Fruit fly (Drosophila melanogaster): ENCODE data around the gene CG43740.
A peak's percentile ranks its signal among the peaks of the same experiment; 100 is the strongest.

Gene CG43740

dm6 chrX:10375216-10375615 lies 41.8 kb downstream of the CG43740 start, which contains the start of the genes CG32686 and CG2898:
TSS of gene CG32686 (minus strand) at chrX:10375316.
TSS of gene CG2898 (plus strand) at chrX:10375374.
- TF ChIP-seq gsb-n (tag; optimal IDR thresholded peaks at IDR 0.05) (no peak), wor (GFP tag; IDR thresholded peaks at IDR 0.05) (no peak), lilli (GFP tag; optimal IDR thresholded peaks at IDR 0.05) (no peak), CG11695 (GFP tag; IDR thresholded peaks at IDR 0.05) (no peak), Myb (GFP tag; optimal IDR thresholded peaks at IDR 0.05) (no peak), sima (GFP tag; optimal IDR thresholded peaks at IDR 0.05) (no peak)

dm6 chrX:10381252-10381651 lies 47.8 kb downstream of the CG43740 start, which contains the start of gene CG32681:
TSS of gene CG32681 (minus strand) at chrX:10381352.
- TF ChIP-seq ind (GFP tag; optimal IDR thresholded peaks at IDR 0.05): no peak
- TF ChIP-seq CG7745 (tag; optimal IDR thresholded peaks at IDR 0.05): no peak
- no peak for TF ChIP-seq CG13296 (GFP tag; optimal IDR thresholded peaks at IDR 0.05)
- no peak for TF ChIP-seq fd102C (GFP tag; optimal IDR thresholded peaks at IDR 0.05)
- no peak for TF ChIP-seq Ets65A (GFP tag)
- no peak for TF ChIP-seq usp (GFP tag; optimal IDR thresholded peaks at IDR 0.05)

dm6 chrX:10384947-10385346 lies 51.5 kb downstream of the CG43740 start:
- TF ChIP-seq CG15514 (GFP tag; optimal IDR thresholded peaks at IDR 0.05) (peak; percentile 3), Dref (GFP tag; IDR thresholded peaks at IDR 0.05) (peak; percentile 65), hb (GFP tag; IDR thresholded peaks at IDR 0.05; ENCODE audit: partially characterized antibody) (peak; percentile 77), Doc3 (GFP tag; IDR thresholded peaks at IDR 0.05; ENCODE audit: partially characterized antibody) (peak; percentile 49), E2f2 (GFP tag; IDR thresholded peaks at IDR 0.05) (peak; percentile 69), Dip3 (GFP tag; optimal IDR thresholded peaks at IDR 0.05) (no peak), CG34224 (GFP tag; IDR thresholded peaks at IDR 0.05; ENCODE audit: partially characterized antibody) (peak; percentile 68), CG7963 (GFP tag; IDR thresholded peaks at IDR 0.05; ENCODE audit: partially characterized antibody) (peak; percentile 62; the same call in 1 of the 3 replicates), Dp (GFP tag; optimal IDR thresholded peaks at IDR 0.05) (peak; percentile 63), CG16813 (GFP tag; IDR thresholded peaks at IDR 0.05; ENCODE audit: partially characterized antibody) (peak; percentile 56), H15 (GFP tag; IDR thresholded peaks at IDR 0.05) (no peak), hbn (GFP tag; IDR thresholded peaks at IDR 0.05; ENCODE audit: partially characterized antibody) (peak; percentile 53), fd3F (GFP tag; optimal IDR thresholded peaks at IDR 0.05) (no peak), CG2116 (GFP tag; optimal IDR thresholded peaks at IDR 0.05) (peak; percentile 1), knrl (GFP tag; IDR thresholded peaks at IDR 0.05; ENCODE audit: partially characterized antibody) (peak; percentile 45; the same call in 1 of the 3 replicates), CG10147 (GFP tag; optimal IDR thresholded peaks at IDR 0.05) (no peak), corto (GFP tag; optimal IDR thresholded peaks at IDR 0.05) (no peak), CG7271 (tag; optimal IDR thresholded peaks at IDR 0.05) (no peak), Bgb (GFP tag; IDR thresholded peaks at IDR 0.05; ENCODE audit: partially characterized antibody) (peak; percentile 66), unc-4 (GFP tag; IDR thresholded peaks at IDR 0.05; ENCODE audit: partially characterized antibody) (peak; percentile 55; the same call in 1 of the 2 replicates), wdn (GFP tag; IDR thresholded peaks at IDR 0.05) (no peak), CG11560 (tag; IDR thresholded peaks at IDR 0.05) (peak; percentile 35; the same call in 1 of the 3 replicates), nerfin-2 (GFP tag; IDR thresholded peaks at IDR 0.05; ENCODE audit: partially characterized antibody) (peak; percentile 60), fd102C (GFP tag; optimal IDR thresholded peaks at IDR 0.05) (no peak), pzg (GFP tag; optimal IDR thresholded peaks at IDR 0.05) (peak; percentile 33), zen2 (GFP tag; IDR thresholded peaks at IDR 0.05; ENCODE audit: partially characterized antibody) (peak; percentile 72), crp (GFP tag; optimal IDR thresholded peaks at IDR 0.05) (peak in 1 of 2 experiments; percentile 82), sna (GFP tag; IDR thresholded peaks at IDR 0.05; ENCODE audit: partially characterized antibody) (peak; percentile 55), bbx (GFP tag; IDR thresholded peaks at IDR 0.05; ENCODE audit: partially characterized antibody) (peak; percentile 77), Opbp (GFP tag; IDR thresholded peaks at IDR 0.05; ENCODE audit: partially characterized antibody) (peak; percentile 75; the same call in 2 of the 3 replicates), CG2129 (GFP tag; IDR thresholded peaks at IDR 0.05; ENCODE audit: partially characterized antibody) (0 out of 2 replicates have a peak, but pooled peaks have one; percentile 18), Dll (GFP tag; IDR thresholded peaks at IDR 0.05; ENCODE audit: partially characterized antibody) (peak; percentile 71), nerfin-1 (tag; optimal IDR thresholded peaks at IDR 0.05) (peak; percentile 66)

Data from whole organism, embryonic.